Fruit fly (Drosophila melanogaster) S2 (cell line): ENCODE results near the gene ND-MLRQ.

Experiments used
- CG8478 ChIP-seq: fragments of >200 bp; optimal IDR thresholded peaks from 2 replicates; lab custom pipeline; 2018
- CTCF ChIP-seq, 2 experiments: fragments of >200 bp; optimal IDR thresholded peaks; 2 replicates each; lab custom pipeline; 2018

dm6 chr3L:23346715-23347114 lies 7.6 kb downstream of the ND-MLRQ start:
- no peak for TF ChIP-seq CG8478 (lab: Kevin White, UChicago)
- no peak for TF ChIP-seq CTCF (optimal IDR thresholded peaks at IDR 0.05; lab: Kevin White, UChicago)
